Fruit fly (Drosophila melanogaster): ENCODE results near the gene Nup43.

Nup43 gene

dm6 chr3R:18381014-18381512 is 14.6 kb downstream of the Nup43 start, which contains the start of gene CG7675 (continued):
- TF ChIP-seq Smox (GFP tag; optimal IDR thresholded peaks at IDR 0.05) (no peak), CG6163 (GFP tag; IDR thresholded peaks at IDR 0.05) (peak; percentile 25; the same call in 2 of the 3 replicates), topi (GFP tag; optimal IDR thresholded peaks at IDR 0.05) (no peak), fd59A (GFP tag; optimal IDR thresholded peaks at IDR 0.05) (no peak), CG15336 (GFP tag; IDR thresholded peaks at IDR 0.05) (0 out of 2 replicates have a peak, but pooled peaks have one; percentile 34)

dm6 chr3R:18384972-18385371 is 18.5 kb downstream of the Nup43 start, which contains the start of gene CG14309:
TSS of gene CG14309 (minus strand) at chr3R:18385072.
- no peak for TF ChIP-seq Gug (GFP tag; IDR thresholded peaks at IDR 0.05)
- TF ChIP-seq CG6792 (GFP tag; optimal IDR thresholded peaks at IDR 0.05): no peak
- no peak for TF ChIP-seq CG11294 (GFP tag; IDR thresholded peaks at IDR 0.05)

dm6 chr3R:18385593-18385992 is 19.2 kb downstream of the Nup43 start, which contains the start of gene cona:
TSS of gene cona (plus strand) at chr3R:18385828.
- TF ChIP-seq CG31627 (GFP tag; optimal IDR thresholded peaks at IDR 0.05) (no peak), CG7368 (GFP tag; optimal IDR thresholded peaks at IDR 0.05) (no peak)

- no peak for TF ChIP-seq Hr39 (GFP tag; optimal IDR thresholded peaks at IDR 0.05)
- TF ChIP-seq Eip78C (GFP tag): no peak
- TF ChIP-seq Sox102F (GFP tag; optimal IDR thresholded peaks at IDR 0.05): no peak
- TF ChIP-seq pdm3 (GFP tag; optimal IDR thresholded peaks at IDR 0.05): no peak
- no peak for TF ChIP-seq OdsH (GFP tag; optimal IDR thresholded peaks at IDR 0.05)
- no peak for TF ChIP-seq eg (GFP tag; IDR thresholded peaks at IDR 0.05)
- TF ChIP-seq Smox (GFP tag; optimal IDR thresholded peaks at IDR 0.05): no peak
- TF ChIP-seq CG8319 (GFP tag; optimal IDR thresholded peaks at IDR 0.05): no peak
- TF ChIP-seq Blimp-1 (GFP tag; optimal IDR thresholded peaks at IDR 0.05): no peak
- no peak for TF ChIP-seq Hr38 (GFP tag; optimal IDR thresholded peaks at IDR 0.05)
- no peak for TF ChIP-seq Gug (GFP tag; IDR thresholded peaks at IDR 0.05)
- TF ChIP-seq fd59A (GFP tag; optimal IDR thresholded peaks at IDR 0.05): no peak
- TF ChIP-seq CG15336 (GFP tag; IDR thresholded peaks at IDR 0.05): no peak
- no peak for TF ChIP-seq CG10669 (GFP tag; optimal IDR thresholded peaks at IDR 0.05)
- no peak for TF ChIP-seq net (GFP tag; optimal IDR thresholded peaks at IDR 0.05)
- no peak for TF ChIP-seq Hr4 (GFP tag; optimal IDR thresholded peaks at IDR 0.05)
- no peak for TF ChIP-seq CG6808 (GFP tag; optimal IDR thresholded peaks at IDR 0.05)
- no peak for TF ChIP-seq dsx (GFP tag; optimal IDR thresholded peaks at IDR 0.05; ENCODE audit: poor library complexity, severe bottlenecking)
- TF ChIP-seq CG9139 (GFP tag; optimal IDR thresholded peaks at IDR 0.05): no peak
- TF ChIP-seq fkh (GFP tag; optimal IDR thresholded peaks at IDR 0.05): no peak
Observed at dm6 chr3R:18389790-18390189, 23.4 kb downstream of the Nup43 start, which contains the start of gene Vha100-4. TSS of gene Vha100-4 (minus strand) at chr3R:18389805.

dm6 chr3R:18393436-18393835 is 27.0 kb downstream of the Nup43 start:
- no peak for TF ChIP-seq Hr4 (GFP tag; optimal IDR thresholded peaks at IDR 0.05)
- peak; percentile 53 for TF ChIP-seq Gug (GFP tag; IDR thresholded peaks at IDR 0.05)
- no peak for TF ChIP-seq CG3919 (GFP tag; optimal IDR thresholded peaks at IDR 0.05)
- peak; percentile 46 for TF ChIP-seq pdm3 (GFP tag; optimal IDR thresholded peaks at IDR 0.05)
- TF ChIP-seq CG9139 (GFP tag; optimal IDR thresholded peaks at IDR 0.05): peak; percentile 42
- no peak for TF ChIP-seq Blimp-1 (GFP tag; optimal IDR thresholded peaks at IDR 0.05)
- TF ChIP-seq dac (GFP tag; optimal IDR thresholded peaks at IDR 0.05): no peak
- TF ChIP-seq Eip93F (GFP tag; optimal IDR thresholded peaks at IDR 0.05): no peak
- no peak for TF ChIP-seq Met (GFP tag; optimal IDR thresholded peaks at IDR 0.05)
- peak; percentile 76 for TF ChIP-seq eg (GFP tag; IDR thresholded peaks at IDR 0.05)
- peak; percentile 73; the same call in 1 of the 3 replicates for TF ChIP-seq CG6163 (GFP tag; IDR thresholded peaks at IDR 0.05)
- TF ChIP-seq fd59A (GFP tag; optimal IDR thresholded peaks at IDR 0.05): peak; percentile 42
- TF ChIP-seq CG32006 (GFP tag; optimal IDR thresholded peaks at IDR 0.05): no peak
- no peak for TF ChIP-seq CG16779 (tag; optimal IDR thresholded peaks at IDR 0.05)
- no peak for TF ChIP-seq CG10669 (GFP tag; optimal IDR thresholded peaks at IDR 0.05)
- TF ChIP-seq dsx (GFP tag; optimal IDR thresholded peaks at IDR 0.05; ENCODE audit: poor library complexity, severe bottlenecking): peak; percentile 82
- peak; percentile 73 for TF ChIP-seq net (GFP tag; optimal IDR thresholded peaks at IDR 0.05)
- peak; percentile 69 for TF ChIP-seq Smox (GFP tag; optimal IDR thresholded peaks at IDR 0.05)
- TF ChIP-seq CG6808 (GFP tag; optimal IDR thresholded peaks at IDR 0.05): no peak
- no peak for TF ChIP-seq topi (GFP tag; optimal IDR thresholded peaks at IDR 0.05)
- 0 out of 2 replicates have a peak, but pooled peaks have one; percentile 24 for TF ChIP-seq CG11294 (GFP tag; IDR thresholded peaks at IDR 0.05)
- peak; percentile 58 for TF ChIP-seq Hr39 (GFP tag; optimal IDR thresholded peaks at IDR 0.05)
- TF ChIP-seq esn (GFP tag; optimal IDR thresholded peaks at IDR 0.05): no peak
- TF ChIP-seq CG8319 (GFP tag; optimal IDR thresholded peaks at IDR 0.05): peak; percentile 15
- TF ChIP-seq Lpt (GFP tag; optimal IDR thresholded peaks at IDR 0.05): peak; percentile 46
- peak; percentile 81 for TF ChIP-seq CG34406 (GFP tag; optimal IDR thresholded peaks at IDR 0.05)
- peak; percentile 50 for TF ChIP-seq CG3032 (tag; optimal IDR thresholded peaks at IDR 0.05)
- no peak for TF ChIP-seq OdsH (GFP tag; optimal IDR thresholded peaks at IDR 0.05)
- peak; percentile 72 for TF ChIP-seq CG6792 (GFP tag; optimal IDR thresholded peaks at IDR 0.05)
- TF ChIP-seq CG1621 (tag; optimal IDR thresholded peaks at IDR 0.05): peak; percentile 38
- TF ChIP-seq fkh (GFP tag; optimal IDR thresholded peaks at IDR 0.05): no peak
- TF ChIP-seq spab (GFP tag; optimal IDR thresholded peaks at IDR 0.05): peak; percentile 41
- no peak for TF ChIP-seq Hr38 (GFP tag; optimal IDR thresholded peaks at IDR 0.05)

Measured in whole organism, prepupa.